Fruit fly (Drosophila melanogaster) whole organism, embryonic: ENCODE results near the gene CG7889.

Experiments
- Asciz ChIP-seq: fragments of 200-800 bp; sonication (Bioruptor generic); optimal IDR thresholded peaks from 2 replicates; lab custom pipeline; 2017; ENCODE audit warnings: missing biosample characterization, mild to moderate bottlenecking, missing genetic modification characterization, missing genetic modification reagents
- CG1024 ChIP-seq: fragments of 200-800 bp; sonication (Bioruptor generic); IDR thresholded peaks from 2 replicates; pipeline ENCODE4 v1.3.6; 2022; ENCODE audit warnings: missing biosample characterization, missing genetic modification characterization
- CG10321 ChIP-seq: fragments of 200-800 bp; sonication (Bioruptor generic); IDR thresholded peaks from 2 replicates; pipeline ENCODE4 v1.3.6; 2022; ENCODE audit warnings: missing biosample characterization, missing genetic modification characterization
- CG10543 ChIP-seq: fragments of 200-800 bp; sonication (Bioruptor generic); optimal IDR thresholded peaks from 3 replicates; lab custom pipeline; 2017; ENCODE audit warnings: missing biosample characterization, mild to moderate bottlenecking, missing genetic modification characterization, moderate library complexity
- CG12391 ChIP-seq: fragments of 200-800 bp; sonication (Bioruptor generic); optimal IDR thresholded peaks from 3 replicates; lab custom pipeline; 2018; ENCODE audit warnings: missing biosample characterization, mild to moderate bottlenecking, missing genetic modification characterization, moderate library complexity
- CG13123 ChIP-seq: fragments of 200-800 bp; sonication (Bioruptor generic); optimal IDR thresholded peaks from 2 replicates; lab custom pipeline; 2016; ENCODE audit warnings: missing biosample characterization, missing genetic modification characterization
- CG14860 ChIP-seq: fragments of 200-800 bp; sonication (Bioruptor generic); IDR thresholded peaks from 3 replicates; pipeline ENCODE4 v1.3.6; 2022; ENCODE audit warnings: missing biosample characterization, missing genetic modification characterization; ENCODE audit not compliant: partially characterized antibody
- CG14965 ChIP-seq: fragments of 200-800 bp; sonication (Bioruptor generic); optimal IDR thresholded peaks from 2 replicates; lab custom pipeline; 2016; ENCODE audit warnings: missing biosample characterization, missing genetic modification characterization, borderline replicate concordance
- CG1792 ChIP-seq: fragments of 200-800 bp; sonication (Bioruptor generic); optimal IDR thresholded peaks from 2 replicates; lab custom pipeline; 2016; ENCODE audit warnings: missing biosample characterization, missing genetic modification characterization
- CG18619 ChIP-seq: fragments of 200-800 bp; sonication (Bioruptor generic); optimal IDR thresholded peaks from 3 replicates; lab custom pipeline; 2017; ENCODE audit warnings: missing biosample characterization, mild to moderate bottlenecking, missing genetic modification characterization
- CG2202 ChIP-seq: fragments of 200-800 bp; sonication (Bioruptor generic); optimal IDR thresholded peaks from 2 replicates; lab custom pipeline; 2018; ENCODE audit warnings: missing biosample characterization, mild to moderate bottlenecking, missing genetic modification characterization
- CG3281 ChIP-seq: fragments of 200-800 bp; sonication (Bioruptor generic); optimal IDR thresholded peaks from 3 replicates; lab custom pipeline; 2017; ENCODE audit warnings: missing biosample characterization, mild to moderate bottlenecking, missing genetic modification characterization
- CG33557 ChIP-seq: fragments of 200-800 bp; sonication (Bioruptor generic); optimal IDR thresholded peaks from 2 replicates; lab custom pipeline; 2019; ENCODE audit warnings: missing biosample characterization, mild to moderate bottlenecking, missing genetic modification characterization, moderate library complexity
- CG5180 ChIP-seq: fragments of 200-800 bp; sonication (Bioruptor generic); optimal IDR thresholded peaks from 3 replicates; lab custom pipeline; 2017; ENCODE audit warnings: missing biosample characterization, missing genetic modification characterization, mild to moderate bottlenecking, moderate library complexity, missing genetic modification reagents
- CG6175 ChIP-seq: fragments of 200-800 bp; sonication (Bioruptor generic); IDR thresholded peaks from 3 replicates; pipeline ENCODE4 v1.3.6; 2022; ENCODE audit warnings: missing biosample characterization, missing genetic modification characterization
- CG8281 ChIP-seq: fragments of 200-800 bp; sonication (Bioruptor generic); optimal IDR thresholded peaks from 2 replicates; lab custom pipeline; 2018; ENCODE audit warnings: missing biosample characterization, mild to moderate bottlenecking, missing genetic modification characterization, moderate library complexity
- Eip74EF ChIP-seq, 2 experiments: fragments of 200-800 bp in 1 of 2; fragments of >200 bp in 1 of 2; sonication (Bioruptor generic) in 1 of 2; optimal IDR thresholded peaks; 2 replicates each; lab custom pipeline; 2017 to 2019; ENCODE audit warnings: missing biosample characterization in 2 of 2, missing genetic modification characterization in 2 of 2, mild to moderate bottlenecking in 1 of 2, moderate library complexity in 1 of 2
- HLHmδ ChIP-seq: fragments of 200-800 bp; sonication (Bioruptor generic); optimal IDR thresholded peaks from 2 replicates; lab custom pipeline; 2018; ENCODE audit warnings: missing biosample characterization, mild to moderate bottlenecking, missing genetic modification characterization, moderate library complexity
- HmgD ChIP-seq: fragments of 200-800 bp; sonication (Bioruptor generic); optimal IDR thresholded peaks from 3 replicates; lab custom pipeline; 2016; ENCODE audit warnings: missing biosample characterization, missing genetic modification characterization
- Hr51 ChIP-seq, 2 experiments: fragments of 200-800 bp; sonication (Bioruptor generic); optimal IDR thresholded peaks; 2 replicates in 1 of 2; 3 replicates in 1 of 2; lab custom pipeline; 2016 to 2018; ENCODE audit warnings: missing biosample characterization in 2 of 2, missing genetic modification characterization in 2 of 2, mild to moderate bottlenecking in 1 of 2, moderate library complexity in 1 of 2
- Hr78 ChIP-seq, 2 experiments: fragments of 200-800 bp in 1 of 2; fragments of >200 bp in 1 of 2; sonication (Bioruptor generic) in 1 of 2; optimal IDR thresholded peaks; 2 replicates each; lab custom pipeline; 2017 to 2019; ENCODE audit warnings: missing biosample characterization in 2 of 2, missing genetic modification characterization in 2 of 2, mild to moderate bottlenecking in 1 of 2, moderate library complexity in 1 of 2
- Myb ChIP-seq: fragments of 200-800 bp; sonication (Bioruptor generic); optimal IDR thresholded peaks from 2 replicates; lab custom pipeline; 2016; ENCODE audit warnings: missing biosample characterization, missing genetic modification characterization
- Nf-YC ChIP-seq: fragments of 200-800 bp; optimal IDR thresholded peaks from 3 replicates; lab custom pipeline; 2019; ENCODE audit warnings: missing biosample characterization, mild to moderate bottlenecking, missing genetic modification characterization, moderate library complexity
- NfI ChIP-seq: fragments of 200-800 bp; sonication (Bioruptor generic); optimal IDR thresholded peaks from 3 replicates; lab custom pipeline; 2018; ENCODE audit warnings: missing biosample characterization, mild to moderate bottlenecking, missing genetic modification characterization, moderate library complexity
- Oli ChIP-seq: fragments of 200-800 bp; sonication (Bioruptor generic); optimal IDR thresholded peaks from 2 replicates; lab custom pipeline; 2018; ENCODE audit warnings: missing biosample characterization, mild to moderate bottlenecking, missing genetic modification characterization, moderate library complexity
- Poxn ChIP-seq: fragments of 200-800 bp; sonication (Bioruptor generic); IDR thresholded peaks from 2 replicates; pipeline ENCODE4 v1.3.6; 2022; ENCODE audit warnings: missing biosample characterization, missing genetic modification characterization
- Six4 ChIP-seq: fragments of 200-800 bp; sonication (Bioruptor generic); optimal IDR thresholded peaks from 2 replicates; lab custom pipeline; 2016; ENCODE audit warnings: missing biosample characterization, missing genetic modification characterization
- Sox102F ChIP-seq: fragments of 200-800 bp; sonication (Bioruptor generic); optimal IDR thresholded peaks from 2 replicates; lab custom pipeline; 2018; ENCODE audit warnings: missing biosample characterization, mild to moderate bottlenecking, missing genetic modification characterization, moderate library complexity
- Sry-δ ChIP-seq: fragments of 200-800 bp; sonication (Bioruptor generic); optimal IDR thresholded peaks from 2 replicates; lab custom pipeline; 2016; ENCODE audit warnings: missing biosample characterization, missing genetic modification characterization
- abd-A ChIP-seq: fragments of 200-800 bp; sonication (Bioruptor generic); optimal IDR thresholded peaks from 3 replicates; lab custom pipeline; 2019; ENCODE audit warnings: missing biosample characterization, mild to moderate bottlenecking, missing genetic modification characterization, moderate library complexity
- aop ChIP-seq: fragments of 200-800 bp; sonication (Bioruptor generic); IDR thresholded peaks from 2 replicates; pipeline ENCODE4 v1.3.6; 2022; ENCODE audit warnings: missing biosample characterization, missing genetic modification characterization
- chm ChIP-seq: fragments of 200-800 bp; sonication (Bioruptor generic); IDR thresholded peaks from 2 replicates; pipeline ENCODE4 v1.3.6; 2022; ENCODE audit warnings: missing biosample characterization, missing genetic modification characterization
- chn ChIP-seq: fragments of 200-800 bp; sonication (Bioruptor generic); optimal IDR thresholded peaks from 2 replicates; lab custom pipeline; 2016; ENCODE audit warnings: missing biosample characterization, missing genetic modification characterization
- en ChIP-seq: fragments of 200-800 bp; sonication (Bioruptor generic); optimal IDR thresholded peaks from 2 replicates; lab custom pipeline; 2016; ENCODE audit warnings: missing biosample characterization, missing genetic modification characterization
- fd3F ChIP-seq: fragments of 200-800 bp; sonication (Bioruptor generic); optimal IDR thresholded peaks from 2 replicates; lab custom pipeline; 2018; ENCODE audit warnings: missing biosample characterization, mild to moderate bottlenecking, missing genetic modification characterization, moderate library complexity
- fu2 ChIP-seq: fragments of 200-800 bp; sonication (Bioruptor generic); optimal IDR thresholded peaks from 2 replicates; lab custom pipeline; 2016; ENCODE audit warnings: missing biosample characterization, missing genetic modification characterization
- gfzf ChIP-seq: fragments of 200-800 bp; sonication (Bioruptor generic); optimal IDR thresholded peaks from 2 replicates; lab custom pipeline; 2016; ENCODE audit warnings: missing biosample characterization, mild to moderate bottlenecking, missing genetic modification characterization, moderate library complexity
- gsb-n ChIP-seq: fragments of 200-800 bp; sonication (Bioruptor generic); optimal IDR thresholded peaks from 3 replicates; lab custom pipeline; 2018; ENCODE audit warnings: missing biosample characterization, mild to moderate bottlenecking, missing genetic modification characterization
- lola ChIP-seq, 3 experiments: fragments of >200 bp in 2 of 3; fragments of 200-800 bp in 1 of 3; sonication (Bioruptor generic) in 1 of 3; optimal IDR thresholded peaks; 2 replicates each; lab custom pipeline; 2017 to 2019; ENCODE audit warnings: missing biosample characterization in 3 of 3, missing genetic modification characterization in 3 of 3, mild to moderate bottlenecking in 1 of 3, moderate library complexity in 1 of 3
- p53 ChIP-seq: fragments of 200-800 bp; sonication (Bioruptor generic); optimal IDR thresholded peaks from 2 replicates; lab custom pipeline; 2016; ENCODE audit warnings: missing biosample characterization, missing genetic modification characterization
- pb ChIP-seq: fragments of 200-800 bp; sonication (Bioruptor generic); optimal IDR thresholded peaks from 3 replicates; lab custom pipeline; 2016; ENCODE audit warnings: missing biosample characterization, missing genetic modification characterization
- peb ChIP-seq: fragments of 200-800 bp; sonication (Bioruptor generic); IDR thresholded peaks from 2 replicates; pipeline ENCODE4 v1.3.6; 2022; ENCODE audit warnings: missing biosample characterization, missing genetic modification characterization
- pum ChIP-seq: fragments of 200-800 bp; sonication (Bioruptor generic); optimal IDR thresholded peaks from 2 replicates; lab custom pipeline; 2016; ENCODE audit warnings: missing biosample characterization, missing genetic modification characterization
- sd ChIP-seq: fragments of 200-800 bp; sonication (Bioruptor generic); optimal IDR thresholded peaks from 3 replicates; lab custom pipeline; 2018; ENCODE audit warnings: missing biosample characterization, mild to moderate bottlenecking, missing genetic modification characterization, moderate library complexity
- seq ChIP-seq: fragments of 200-800 bp; sonication (Bioruptor generic); IDR thresholded peaks from 2 replicates; pipeline ENCODE4 v1.3.6; 2022; ENCODE audit warnings: missing biosample characterization, missing genetic modification characterization
- shn ChIP-seq: fragments of 200-800 bp; sonication (Bioruptor generic); optimal IDR thresholded peaks from 3 replicates; lab custom pipeline; 2016; ENCODE audit warnings: missing biosample characterization, missing genetic modification characterization
- ssp ChIP-seq: fragments of 200-800 bp; sonication (Bioruptor generic); IDR thresholded peaks from 2 replicates; pipeline ENCODE4 v1.3.6; 2022; ENCODE audit warnings: missing biosample characterization, missing genetic modification characterization
- sug ChIP-seq: fragments of 200-800 bp; optimal IDR thresholded peaks from 2 replicates; lab custom pipeline; 2019; ENCODE audit warnings: missing biosample characterization, mild to moderate bottlenecking, missing genetic modification characterization, moderate library complexity

The CG7889 gene

DNA sequence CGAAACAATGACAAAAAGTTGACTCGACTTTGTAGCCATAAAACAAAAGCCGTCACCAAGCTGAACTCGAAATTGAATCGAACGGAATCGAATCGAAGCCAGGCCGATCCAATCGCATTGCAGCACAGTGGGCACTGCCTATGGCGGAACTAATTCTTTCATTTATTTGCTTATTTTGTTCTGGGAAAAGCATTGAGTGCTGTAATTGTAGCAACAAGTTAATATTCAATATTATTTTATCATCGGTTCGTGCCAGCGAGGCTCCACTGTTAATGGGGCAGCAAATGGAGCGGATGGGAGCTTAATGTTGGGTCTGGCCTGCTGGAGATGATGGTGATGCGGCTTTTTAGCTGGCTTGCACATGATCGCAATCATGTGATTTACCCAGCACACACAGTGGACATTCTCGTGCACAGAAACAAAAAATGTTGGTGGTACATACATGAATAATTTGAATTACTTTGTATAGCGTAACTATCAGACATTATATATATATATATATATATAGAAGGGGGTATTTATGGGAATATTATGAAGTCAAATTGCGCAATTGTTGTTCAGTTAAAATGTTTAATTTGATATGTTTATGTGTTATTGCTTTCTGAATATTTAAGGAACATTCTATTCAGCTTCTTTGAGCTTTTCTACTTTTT lies 46.0 kb downstream of the CG7889 start (continued):
- TF ChIP-seq Sox102F (GFP tag; lab: Kevin White, UChicago) (peak; percentile 95), Sry-δ (peak; percentile 39), CG14965 (GFP tag; lab: Kevin White, UChicago) (peak; percentile 51), NfI (GFP tag; lab: Kevin White, UChicago) (peak; percentile 87), sug (tag; lab: Kevin White, UChicago) (peak; percentile 72), fd3F (peak; percentile 73), CG5180 (GFP tag; lab: Kevin White, UChicago) (peak; percentile 77), seq (peak; percentile 91), CG8281 (tag; lab: Kevin White, UChicago) (peak; percentile 74), Six4 (GFP tag; lab: Kevin White, UChicago) (peak; percentile 82), shn (GFP tag; lab: Kevin White, UChicago) (peak; percentile 61), aop (GFP tag; lab: Robert Waterston, UW) (peak; percentile 80), en (GFP tag; lab: Kevin White, UChicago) (peak; percentile 75), pum (GFP tag; lab: Kevin White, UChicago) (peak; percentile 90), Nf-YC (tag; lab: Kevin White, UChicago) (peak; percentile 79), CG12391 (tag; lab: Kevin White, UChicago) (peak; percentile 83), CG13123 (peak; percentile 59), CG1792 (peak; percentile 82), gfzf (no peak), Poxn (GFP tag; lab: Robert Waterston, UW) (peak; percentile 40; the same call in 1 of the 2 replicates), peb (peak; percentile 90), ssp (GFP tag; lab: Robert Waterston, UW) (peak; percentile 83), Asciz (GFP tag; lab: Kevin White, UChicago) (peak; percentile 76), HLHmδ (no peak), fu2 (peak; percentile 47), CG10543 (GFP tag; lab: Kevin White, UChicago) (peak; percentile 59), gsb-n (tag; lab: Kevin White, UChicago) (peak; percentile 86), CG14860 (GFP tag; lab: Robert Waterston, UW) (no peak), CG3281 (GFP tag; lab: Kevin White, UChicago) (peak; percentile 72), chn (GFP tag; lab: Kevin White, UChicago) (peak; percentile 90), Oli (tag; lab: Kevin White, UChicago) (peak; percentile 89), abd-A (tag; lab: Kevin White, UChicago) (no peak), CG2202 (tag; lab: Kevin White, UChicago) (peak; percentile 71), HmgD (GFP tag; lab: Kevin White, UChicago) (peak; percentile 41), lola (GFP tag; optimal IDR thresholded peaks at IDR 0.05; lab: Kevin White, UChicago) (peak in 1 of 3 experiments; percentile 63), Eip74EF (GFP tag; optimal IDR thresholded peaks at IDR 0.05; lab: Kevin White, UChicago) (peak in 1 of 2 experiments; percentile 86), CG6175 (GFP tag; lab: Robert Waterston, UW) (peak; percentile 66; the same call in 1 of the 3 replicates), Hr51 (GFP tag; optimal IDR thresholded peaks at IDR 0.05; lab: Kevin White, UChicago) (peak; percentile 67 to 91), Hr78 (GFP tag; optimal IDR thresholded peaks at IDR 0.05; lab: Kevin White, UChicago) (peak in 1 of 2 experiments; percentile 68), Myb (GFP tag; lab: Kevin White, UChicago) (peak; percentile 49), pb (peak; percentile 83), CG1024 (peak; percentile 90), CG18619 (GFP tag; lab: Kevin White, UChicago) (peak; percentile 73), CG10321 (no peak), CG33557 (GFP tag; lab: Kevin White, UChicago) (peak; percentile 74), chm (GFP tag; lab: Robert Waterston, UW) (peak; percentile 89), sd (tag; lab: Kevin White, UChicago) (peak; percentile 68), p53 (GFP tag; lab: Kevin White, UChicago) (peak; percentile 72)
